Fruit fly (Drosophila melanogaster) whole organism, embryonic: ENCODE results near the gene CG32276.
A peak's percentile ranks its signal among the peaks of the same experiment; 100 is the strongest.

Experiments
- Abd-B ChIP-seq: fragments of 200-800 bp; sonication (Bioruptor generic); optimal IDR thresholded peaks from 2 replicates; lab custom pipeline; 2018; ENCODE audit warnings: missing biosample characterization, mild to moderate bottlenecking, missing genetic modification characterization, moderate library complexity
- Asciz ChIP-seq: fragments of 200-800 bp; sonication (Bioruptor generic); optimal IDR thresholded peaks from 2 replicates; lab custom pipeline; 2017; ENCODE audit warnings: missing biosample characterization, mild to moderate bottlenecking, missing genetic modification characterization, missing genetic modification reagents
- Blimp-1 ChIP-seq: fragments of 200-800 bp; sonication (Bioruptor generic); optimal IDR thresholded peaks from 3 replicates; lab custom pipeline; 2018; ENCODE audit warnings: missing biosample characterization, missing genetic modification characterization, mild to moderate bottlenecking, moderate library complexity, missing genetic modification reagents
- CG10565 ChIP-seq: fragments of 200-800 bp; sonication (Bioruptor generic); optimal IDR thresholded peaks from 3 replicates; lab custom pipeline; 2016; ENCODE audit warnings: missing biosample characterization, mild to moderate bottlenecking, missing genetic modification characterization
- CG13296 ChIP-seq: fragments of 200-800 bp; sonication (Bioruptor generic); optimal IDR thresholded peaks from 3 replicates; lab custom pipeline; 2018; ENCODE audit warnings: missing biosample characterization, mild to moderate bottlenecking, missing genetic modification characterization
- CG14441 ChIP-seq: fragments of 200-800 bp; sonication (Bioruptor generic); IDR thresholded peaks from 2 replicates; pipeline ENCODE4 v1.3.6; 2022; ENCODE audit warnings: missing biosample characterization, missing genetic modification characterization
- CG14710 ChIP-seq: fragments of 200-800 bp; sonication (Bioruptor generic); optimal IDR thresholded peaks from 3 replicates; lab custom pipeline; 2019; ENCODE audit warnings: missing biosample characterization, mild to moderate bottlenecking, missing genetic modification characterization, moderate library complexity
- CG15269 ChIP-seq: fragments of 200-800 bp; sonication (Bioruptor generic); optimal IDR thresholded peaks from 2 replicates; lab custom pipeline; 2018; ENCODE audit warnings: missing biosample characterization, mild to moderate bottlenecking, missing genetic modification characterization, moderate library complexity
- CG15601 ChIP-seq: fragments of 200-800 bp; sonication (Bioruptor generic); optimal IDR thresholded peaks from 3 replicates; lab custom pipeline; 2019; ENCODE audit warnings: missing biosample characterization, mild to moderate bottlenecking, missing genetic modification characterization, moderate library complexity
- CG17186 ChIP-seq: fragments of 200-800 bp; sonication (Bioruptor generic); optimal IDR thresholded peaks from 3 replicates; lab custom pipeline; 2017; ENCODE audit warnings: missing biosample characterization, missing genetic modification reagents, missing genetic modification characterization
- CG17829 ChIP-seq: fragments of 200-800 bp; optimal IDR thresholded peaks from 2 replicates; lab custom pipeline; 2019; ENCODE audit warnings: missing biosample characterization, mild to moderate bottlenecking, missing genetic modification characterization, moderate library complexity
- CG2199 ChIP-seq: fragments of 200-800 bp; sonication (Bioruptor generic); IDR thresholded peaks from 3 replicates; pipeline ENCODE4 v1.3.6; 2022; ENCODE audit warnings: missing biosample characterization, missing genetic modification characterization
- CG2712 ChIP-seq: fragments of 200-800 bp; optimal IDR thresholded peaks from 3 replicates; lab custom pipeline; 2019; ENCODE audit warnings: missing biosample characterization, mild to moderate bottlenecking, missing genetic modification characterization, moderate library complexity
- CG32532 ChIP-seq: fragments of 200-800 bp; sonication (Bioruptor generic); IDR thresholded peaks from 2 replicates; pipeline ENCODE4 v1.3.6; 2022; ENCODE audit warnings: missing biosample characterization, missing genetic modification characterization
- CG32772 ChIP-seq: fragments of 200-800 bp; sonication (Bioruptor generic); IDR thresholded peaks from 2 replicates; pipeline ENCODE4 v1.3.6; 2022; ENCODE audit warnings: missing biosample characterization, missing genetic modification characterization
- CG33213 ChIP-seq: fragments of 200-800 bp; sonication (Bioruptor generic); optimal IDR thresholded peaks from 3 replicates; lab custom pipeline; 2016; ENCODE audit warnings: missing biosample characterization, missing genetic modification characterization
- CG34376 ChIP-seq: fragments of 200-800 bp; sonication (Bioruptor generic); optimal IDR thresholded peaks from 2 replicates; lab custom pipeline; 2018; ENCODE audit warnings: missing biosample characterization, mild to moderate bottlenecking, missing genetic modification characterization
- CG4282 ChIP-seq: fragments of 200-800 bp; sonication (Bioruptor generic); optimal IDR thresholded peaks from 2 replicates; lab custom pipeline; 2016; ENCODE audit warnings: missing biosample characterization, missing genetic modification characterization
- CG4854 ChIP-seq: fragments of 200-800 bp; sonication (Bioruptor generic); optimal IDR thresholded peaks from 2 replicates; lab custom pipeline; 2016; ENCODE audit warnings: missing biosample characterization, missing genetic modification characterization, inconsistent platforms
- CG6654 ChIP-seq: fragments of 200-800 bp; sonication (Bioruptor generic); optimal IDR thresholded peaks from 2 replicates; lab custom pipeline; 2017; ENCODE audit warnings: missing biosample characterization, mild to moderate bottlenecking, missing genetic modification characterization
- CG6791 ChIP-seq: fragments of 200-800 bp; sonication (Bioruptor generic); IDR thresholded peaks from 3 replicates; pipeline ENCODE4 v1.3.6; 2022; ENCODE audit warnings: missing biosample characterization, missing genetic modification characterization; ENCODE audit not compliant: partially characterized antibody
- CG7745 ChIP-seq: fragments of 200-800 bp; sonication (Bioruptor generic); optimal IDR thresholded peaks from 2 replicates; lab custom pipeline; 2018; ENCODE audit warnings: missing biosample characterization, mild to moderate bottlenecking, missing genetic modification characterization, moderate library complexity
- CG8290 ChIP-seq, 3 experiments: fragments of 200-800 bp; sonication (Bioruptor generic); optimal IDR thresholded peaks; 2 replicates each; lab custom pipeline; 2016 to 2019; ENCODE audit warnings: missing biosample characterization in 3 of 3, missing genetic modification characterization in 3 of 3, mild to moderate bottlenecking in 2 of 3, moderate library complexity in 1 of 3
- CG8478 ChIP-seq: fragments of >200 bp; optimal IDR thresholded peaks from 2 replicates; lab custom pipeline; 2018
- CG9817 ChIP-seq: fragments of 200-800 bp; sonication (Bioruptor generic); optimal IDR thresholded peaks from 2 replicates; lab custom pipeline; 2018; ENCODE audit warnings: missing biosample characterization, mild to moderate bottlenecking, missing genetic modification characterization, moderate library complexity
- D19B ChIP-seq: fragments of 200-800 bp; sonication (Bioruptor generic); optimal IDR thresholded peaks from 2 replicates; lab custom pipeline; 2017; ENCODE audit warnings: missing biosample characterization, mild to moderate bottlenecking, missing genetic modification characterization
- Doc2 ChIP-seq: fragments of 200-800 bp; sonication (Bioruptor generic); IDR thresholded peaks from 2 replicates; pipeline ENCODE4 v1.3.6; 2022; ENCODE audit warnings: missing biosample characterization, missing genetic modification characterization
- Ets65A ChIP-seq: fragments of 200-800 bp; sonication (Bioruptor generic); peaks from one replicate; lab custom pipeline; 2016; ENCODE audit warnings: missing biosample characterization, missing genetic modification characterization
- HLH54F ChIP-seq: fragments of 200-800 bp; sonication (Bioruptor generic); optimal IDR thresholded peaks from 3 replicates; lab custom pipeline; 2016; ENCODE audit warnings: missing biosample characterization, missing genetic modification characterization
- Hand ChIP-seq: fragments of 200-800 bp; sonication (Bioruptor generic); optimal IDR thresholded peaks from 2 replicates; lab custom pipeline; 2017; ENCODE audit warnings: mild to moderate bottlenecking, missing biosample characterization, missing genetic modification reagents, missing genetic modification characterization
- MESR4 ChIP-seq: fragments of 200-800 bp; sonication (Bioruptor generic); optimal IDR thresholded peaks from 2 replicates; lab custom pipeline; 2018; ENCODE audit warnings: missing biosample characterization, mild to moderate bottlenecking, missing genetic modification characterization, moderate library complexity
- Mad ChIP-seq: fragments of 200-800 bp; sonication (Bioruptor generic); optimal IDR thresholded peaks from 2 replicates; lab custom pipeline; 2016; ENCODE audit warnings: missing biosample characterization, missing genetic modification characterization
- Mrtf ChIP-seq: fragments of 200-800 bp; sonication (Bioruptor generic); IDR thresholded peaks from 3 replicates; pipeline ENCODE4 v1.3.6; 2022; ENCODE audit warnings: missing biosample characterization, missing genetic modification characterization
- Myb ChIP-seq: fragments of 200-800 bp; sonication (Bioruptor generic); optimal IDR thresholded peaks from 2 replicates; lab custom pipeline; 2016; ENCODE audit warnings: missing biosample characterization, missing genetic modification characterization
- Sry-β ChIP-seq: fragments of 200-800 bp; sonication (Bioruptor generic); optimal IDR thresholded peaks from 2 replicates; lab custom pipeline; 2018; ENCODE audit warnings: missing biosample characterization, mild to moderate bottlenecking, missing genetic modification characterization, moderate library complexity
- Taf1 ChIP-seq: fragments of 200-800 bp; sonication (Bioruptor generic); IDR thresholded peaks from 2 replicates; pipeline ENCODE4 v1.3.6; 2022; ENCODE audit warnings: missing biosample characterization, missing genetic modification characterization
- YL-1 ChIP-seq: fragments of 200-800 bp; sonication (Bioruptor generic); optimal IDR thresholded peaks from 3 replicates; lab custom pipeline; 2017; ENCODE audit warnings: missing biosample characterization, mild to moderate bottlenecking, missing genetic modification characterization
- ap ChIP-seq: fragments of 200-800 bp; sonication (Bioruptor generic); IDR thresholded peaks from 2 replicates; pipeline ENCODE4 v1.3.6; 2022; ENCODE audit warnings: missing biosample characterization, missing genetic modification characterization
- az2 ChIP-seq: fragments of 200-800 bp; sonication (Bioruptor generic); optimal IDR thresholded peaks from 3 replicates; lab custom pipeline; 2016; ENCODE audit warnings: missing biosample characterization, missing genetic modification characterization
- cg ChIP-seq: fragments of 200-800 bp; sonication (Bioruptor generic); optimal IDR thresholded peaks from 3 replicates; lab custom pipeline; 2019; ENCODE audit warnings: missing biosample characterization, mild to moderate bottlenecking, missing genetic modification characterization, moderate library complexity
- corto ChIP-seq: fragments of 200-800 bp; sonication (Bioruptor generic); optimal IDR thresholded peaks from 2 replicates; lab custom pipeline; 2016; ENCODE audit warnings: missing biosample characterization, mild to moderate bottlenecking, missing genetic modification characterization, moderate library complexity
- dati ChIP-seq: fragments of 200-800 bp; sonication (Bioruptor generic); IDR thresholded peaks from 2 replicates; pipeline ENCODE4 v1.3.6; 2022; ENCODE audit warnings: missing biosample characterization, missing genetic modification characterization
- hbn ChIP-seq: fragments of 200-800 bp; sonication (Bioruptor generic); IDR thresholded peaks from 2 replicates; pipeline ENCODE4 v1.3.6; 2022; ENCODE audit warnings: missing biosample characterization, missing genetic modification characterization; ENCODE audit not compliant: partially characterized antibody
- lov ChIP-seq, 2 experiments: fragments of 200-800 bp in 1 of 2; fragments of >200 bp in 1 of 2; sonication (Bioruptor generic) in 1 of 2; IDR thresholded peaks in 1 of 2; optimal IDR thresholded peaks in 1 of 2; 2 replicates in 1 of 2; 3 replicates in 1 of 2; pipeline versions ENCODE4 v1.3.6 to Lab custom; 2017 to 2022; ENCODE audit warnings: missing biosample characterization in 1 of 2, missing genetic modification characterization in 1 of 2
- run ChIP-seq: fragments of 200-800 bp; sonication (Bioruptor generic); optimal IDR thresholded peaks from 3 replicates; lab custom pipeline; 2018; ENCODE audit warnings: missing biosample characterization, mild to moderate bottlenecking, missing genetic modification characterization
- schlank ChIP-seq: fragments of 200-800 bp; sonication (Bioruptor generic); optimal IDR thresholded peaks from 2 replicates; lab custom pipeline; 2018; ENCODE audit warnings: missing biosample characterization, mild to moderate bottlenecking, missing genetic modification characterization
- sim ChIP-seq: fragments of 200-800 bp; sonication (Bioruptor generic); IDR thresholded peaks from 2 replicates; pipeline ENCODE4 v1.3.6; 2022; ENCODE audit warnings: missing biosample characterization, missing genetic modification characterization
- sima ChIP-seq: fragments of 200-800 bp; sonication (Bioruptor generic); optimal IDR thresholded peaks from 2 replicates; lab custom pipeline; 2016; ENCODE audit warnings: missing biosample characterization, missing genetic modification characterization
- tx ChIP-seq: fragments of 200-800 bp; sonication (Bioruptor generic); optimal IDR thresholded peaks from 2 replicates; lab custom pipeline; 2016; ENCODE audit warnings: missing biosample characterization, missing genetic modification characterization
- zfh2 ChIP-seq: fragments of 200-800 bp; sonication (Bioruptor generic); optimal IDR thresholded peaks from 2 replicates; lab custom pipeline; 2016; ENCODE audit warnings: missing biosample characterization, missing genetic modification characterization

The CG32276 gene

dm6 chr3L:3225769-3226457 is 27.1 kb upstream of the CG32276 start (continued):
- no peak for TF ChIP-seq lov (optimal IDR thresholded peaks at IDR 0.05; lab: Kevin White, UChicago)
- no peak for TF ChIP-seq lov (GFP tag; IDR thresholded peaks at IDR 0.05; lab: Robert Waterston, UW)
- TF ChIP-seq CG17186 (GFP tag; lab: Kevin White, UChicago): no peak
- no peak for TF ChIP-seq az2 (GFP tag; lab: Kevin White, UChicago)
- TF ChIP-seq CG34376 (GFP tag; lab: Kevin White, UChicago): peak; percentile 60
- TF ChIP-seq Taf1: no peak
- TF ChIP-seq CG32772 (GFP tag; lab: Robert Waterston, UW): no peak
- no peak for TF ChIP-seq tx
- TF ChIP-seq CG6791: no peak
- TF ChIP-seq sima: no peak
- no peak for TF ChIP-seq CG4854 (GFP tag; lab: Kevin White, UChicago)
- no peak for TF ChIP-seq CG14710 (tag; lab: Kevin White, UChicago)
- TF ChIP-seq CG8290 (GFP tag; optimal IDR thresholded peaks at IDR 0.05; lab: Kevin White, UChicago): no peak
- no peak for TF ChIP-seq CG8290 (tag; optimal IDR thresholded peaks at IDR 0.05; lab: Kevin White, UChicago)
- no peak for TF ChIP-seq Doc2 (GFP tag; lab: Robert Waterston, UW)
- TF ChIP-seq CG17829: no peak
- no peak for TF ChIP-seq Myb (GFP tag; lab: Kevin White, UChicago)
- no peak for TF ChIP-seq CG7745
- no peak for TF ChIP-seq sim (GFP tag; lab: Robert Waterston, UW)
- TF ChIP-seq Asciz (GFP tag; lab: Kevin White, UChicago): no peak
- no peak for TF ChIP-seq Ets65A (GFP tag; lab: Kevin White, UChicago)
- TF ChIP-seq schlank (tag; lab: Kevin White, UChicago): no peak
- TF ChIP-seq CG15269 (tag; lab: Kevin White, UChicago): no peak
- no peak for TF ChIP-seq HLH54F (GFP tag; lab: Kevin White, UChicago)
- TF ChIP-seq CG13296 (GFP tag; lab: Kevin White, UChicago): no peak
- TF ChIP-seq CG6654 (GFP tag; lab: Kevin White, UChicago): no peak
- TF ChIP-seq corto: no peak
- peak; percentile 100 for TF ChIP-seq cg
- no peak for TF ChIP-seq CG2712 (tag; lab: Kevin White, UChicago)
- TF ChIP-seq CG8478 (lab: Kevin White, UChicago): peak; percentile 90
- TF ChIP-seq D19B (GFP tag; lab: Kevin White, UChicago): no peak
- TF ChIP-seq CG15601: no peak
- TF ChIP-seq CG2199 (GFP tag; lab: Robert Waterston, UW): no peak
- no peak for TF ChIP-seq hbn (GFP tag; lab: Robert Waterston, UW)
- TF ChIP-seq Hand (GFP tag; lab: Kevin White, UChicago): peak; percentile 54
- no peak for TF ChIP-seq run (tag; lab: Kevin White, UChicago)
- no peak for TF ChIP-seq dati (GFP tag; lab: Robert Waterston, UW)
- peak; percentile 8 for TF ChIP-seq YL-1 (GFP tag; lab: Kevin White, UChicago)
- no peak for TF ChIP-seq CG10565 (GFP tag; lab: Kevin White, UChicago)
- peak; percentile 23 for TF ChIP-seq MESR4 (GFP tag; lab: Kevin White, UChicago)
- no peak for TF ChIP-seq Sry-β (GFP tag; lab: Kevin White, UChicago)
- no peak for TF ChIP-seq Abd-B (GFP tag; lab: Kevin White, UChicago)
- TF ChIP-seq CG9817 (tag; lab: Kevin White, UChicago): no peak
- TF ChIP-seq zfh2 (GFP tag; lab: Kevin White, UChicago): no peak
- TF ChIP-seq CG32532 (GFP tag; lab: Robert Waterston, UW): peak; percentile 55; the same call in 1 of the 2 replicates
- no peak for TF ChIP-seq Mrtf
- no peak for TF ChIP-seq CG14441 (GFP tag; lab: Robert Waterston, UW)
- no peak for TF ChIP-seq ap
- no peak for TF ChIP-seq Mad
- TF ChIP-seq CG4282 (GFP tag; lab: Kevin White, UChicago): no peak
- no peak for TF ChIP-seq CG33213 (GFP tag; lab: Kevin White, UChicago)
- TF ChIP-seq Blimp-1: no peak
